Worm (Caenorhabditis elegans) whole organism, young adult: ENCODE measurements around the gene C47A10.12.

Experiments
- B0035.1 ChIP-seq: sonication (generic microtip); optimal IDR thresholded peaks from 2 replicates; lab custom pipeline; 2016; ENCODE audit warnings: missing genetic modification characterization, mild to moderate bottlenecking, missing compliant biosample characterization, missing genotype, missing genetic modification reagents
- B0261.1 ChIP-seq: sonication (generic microtip); optimal IDR thresholded peaks from 2 replicates; lab custom pipeline; 2016; ENCODE audit warnings: mild to moderate bottlenecking, missing genetic modification characterization, moderate library complexity, missing compliant biosample characterization
- C17E4.6 ChIP-seq: fragments of 200-800 bp; sonication (Bioruptor generic); IDR thresholded peaks from 2 replicates; pipeline ENCODE4 v1.3.6; 2022; ENCODE audit warnings: missing genetic modification reagents, missing genetic modification characterization, missing compliant biosample characterization
- F23B12.7 ChIP-seq: sonication (generic microtip); optimal IDR thresholded peaks from 2 replicates; lab custom pipeline; 2017; ENCODE audit warnings: missing genetic modification characterization, mild to moderate bottlenecking, missing compliant biosample characterization, antibody characterized with exemption, moderate library complexity; ENCODE audit not compliant: insufficient read depth
- F49E8.2 ChIP-seq: sonication (generic microtip); optimal IDR thresholded peaks from 3 replicates; lab custom pipeline; 2017; ENCODE audit warnings: missing genetic modification characterization, mild to moderate bottlenecking, missing compliant biosample characterization, antibody characterized with exemption, moderate library complexity; ENCODE audit not compliant: insufficient read depth
- Y53F4B.3 ChIP-seq: fragments of 200-800 bp; sonication (Bioruptor generic); IDR thresholded peaks from 2 replicates; pipeline ENCODE4 v1.3.6; 2022; ENCODE audit warnings: missing genetic modification reagents, missing genetic modification characterization, missing compliant biosample characterization
- ZK185.1 ChIP-seq: sonication (generic microtip); optimal IDR thresholded peaks from 2 replicates; lab custom pipeline; 2016; ENCODE audit warnings: mild to moderate bottlenecking, missing genetic modification characterization, missing compliant biosample characterization; ENCODE audit not compliant: poor library complexity, severe bottlenecking
- akir-1 ChIP-seq: fragments of 200-800 bp; sonication (Bioruptor generic); optimal IDR thresholded peaks from 2 replicates; lab custom pipeline; 2018; ENCODE audit warnings: mild to moderate bottlenecking, missing genetic modification characterization, moderate library complexity, missing compliant biosample characterization
- aptf-2 ChIP-seq: fragments of 200-800 bp; sonication (Bioruptor generic); conservative IDR thresholded peaks from 2 replicates; pipeline ENCODE4 v1.3.6; 2022; ENCODE audit warnings: missing genetic modification reagents, missing genetic modification characterization, missing compliant biosample characterization
- ceh-91 ChIP-seq: fragments of 200-800 bp; sonication (Bioruptor generic); IDR thresholded peaks from 2 replicates; pipeline ENCODE4 v1.3.6; 2022; ENCODE audit warnings: missing genetic modification reagents, missing genetic modification characterization, missing compliant biosample characterization
- dpff-1 ChIP-seq: sonication (generic microtip); optimal IDR thresholded peaks from 2 replicates; lab custom pipeline; 2017; ENCODE audit warnings: mild to moderate bottlenecking, missing genetic modification characterization, missing compliant biosample characterization
- him-1 ChIP-seq: sonication (generic microtip); optimal IDR thresholded peaks from 2 replicates; lab custom pipeline; 2016; ENCODE audit warnings: missing genotype, missing genetic modification reagents, missing genetic modification characterization, missing compliant biosample characterization
- lin-26 ChIP-seq: fragments of 200-800 bp; sonication (Bioruptor generic); IDR thresholded peaks from 2 replicates; pipeline ENCODE4 v1.3.6; 2022; ENCODE audit warnings: missing genetic modification reagents, missing genetic modification characterization, missing compliant biosample characterization
- lin-35 ChIP-seq, 3 experiments: fragments of 150-350 bp in 2 of 3; sonication (generic microtip) in 1 of 3; optimal IDR thresholded peaks; 2 replicates each; lab custom pipeline; 2014 to 2018; ENCODE audit warnings: missing biosample characterization in 3 of 3, missing genetic modification characterization in 3 of 3, missing genetic modification reagents in 3 of 3
- mel-28 ChIP-seq: sonication (generic microtip); optimal IDR thresholded peaks from 2 replicates; lab custom pipeline; 2016; ENCODE audit warnings: borderline replicate concordance, mild to moderate bottlenecking, missing genetic modification characterization, missing compliant biosample characterization
- nhr-80 ChIP-seq: sonication (generic microtip); optimal IDR thresholded peaks from 2 replicates; lab custom pipeline; 2016; ENCODE audit warnings: missing genetic modification characterization, missing compliant biosample characterization
- rpc-1 ChIP-seq, 2 experiments: fragments of 150-350 bp in 1 of 2; sonication (generic microtip) in 1 of 2; optimal IDR thresholded peaks; 2 replicates each; lab custom pipeline; 2014 to 2018; ENCODE audit warnings: missing biosample characterization in 1 of 2, missing genetic modification characterization in 1 of 2, missing genetic modification reagents in 1 of 2, missing genotype in 1 of 2
- tbp1 ChIP-seq: fragments of 200-800 bp; sonication (Bioruptor generic); optimal IDR thresholded peaks from 2 replicates; lab custom pipeline; 2018; ENCODE audit warnings: mild to moderate bottlenecking, missing genetic modification characterization, missing compliant biosample characterization
- tbx-9 ChIP-seq: sonication (generic microtip); optimal IDR thresholded peaks from 2 replicates; lab custom pipeline; 2016; ENCODE audit warnings: borderline replicate concordance, missing genetic modification characterization, inconsistent platforms, missing compliant biosample characterization
- ztf-25 ChIP-seq: fragments of 200-800 bp; sonication (Bioruptor generic); IDR thresholded peaks from 2 replicates; pipeline ENCODE4 v1.3.6; 2022; ENCODE audit warnings: missing genetic modification reagents, missing genetic modification characterization, missing compliant biosample characterization
- ztf-3 ChIP-seq: fragments of 200-800 bp; sonication (Bioruptor generic); optimal IDR thresholded peaks from 2 replicates; lab custom pipeline; 2018; ENCODE audit warnings: mild to moderate bottlenecking, missing genetic modification characterization, missing compliant biosample characterization

The C47A10.12 gene

ce11 chrV:17824610-17825009, 46.9 kb downstream of the C47A10.12 start, which contains the start of gene srh-301:
TSS of gene srh-301 (plus strand) at chrV:17824910.
- no peak for TF ChIP-seq ceh-91 (GFP tag; lab: Robert Waterston, UW)
- no peak for TF ChIP-seq F49E8.2 (tag; lab: Kevin White, UChicago)
- no peak for TF ChIP-seq lin-35 (GFP tag; optimal IDR thresholded peaks at IDR 0.05; lab: Kevin White, UChicago)
- no peak for TF ChIP-seq nhr-80
- TF ChIP-seq him-1 (tag; lab: Kevin White, UChicago): no peak
- TF ChIP-seq F23B12.7 (tag; lab: Kevin White, UChicago): no peak
- TF ChIP-seq ztf-25 (GFP tag; lab: Robert Waterston, UW): no peak
- no peak for TF ChIP-seq tbx-9
- TF ChIP-seq, all 124 proteins: peak for 0

DNA sequence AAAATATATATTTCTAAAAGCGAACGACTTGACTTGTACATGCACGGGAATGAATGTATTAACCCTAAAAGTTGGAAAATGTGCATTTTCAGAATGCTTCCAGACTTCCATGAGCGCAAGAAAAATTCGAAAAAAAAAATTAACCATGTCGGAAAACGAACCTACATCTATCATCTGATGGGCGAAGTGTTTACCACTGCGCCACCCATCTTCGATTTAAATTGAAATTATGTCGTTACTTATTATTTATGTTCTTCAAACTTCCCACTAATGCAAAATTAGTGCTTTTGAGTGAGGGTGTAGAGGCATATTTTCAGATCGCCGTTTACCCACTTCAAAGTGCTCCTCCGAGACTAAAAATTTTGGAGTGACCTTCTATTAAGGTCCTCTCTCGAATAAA, 48.6 kb downstream of the C47A10.12 start:
- TF ChIP-seq rpc-1 (optimal IDR thresholded peaks at IDR 0.05; lab: Kevin White, UChicago) (peak; percentile 39), rpc-1 (tag; optimal IDR thresholded peaks at IDR 0.05; lab: Kevin White, UChicago) (peak; percentile 68), B0261.1 (tag; lab: Kevin White, UChicago) (peak; percentile 47), lin-26 (GFP tag; lab: Robert Waterston, UW) (peak; percentile 57; the same call in 1 of the 2 replicates), tbp1 (GFP tag; lab: Kevin White, UChicago) (peak; percentile 83)

- TF ChIP-seq aptf-2 (GFP tag; lab: Robert Waterston, UW) (no peak), ZK185.1 (tag; lab: Kevin White, UChicago) (no peak), Y53F4B.3 (GFP tag; lab: Robert Waterston, UW) (no peak), akir-1 (no peak), B0035.1 (tag; lab: Kevin White, UChicago) (no peak), dpff-1 (tag; lab: Kevin White, UChicago) (no peak), ztf-3 (GFP tag; lab: Kevin White, UChicago) (no peak), C17E4.6 (no peak), mel-28 (tag; lab: Kevin White, UChicago) (no peak)
Observed at ce11 chrV:17828310-17828709, 50.6 kb downstream of the C47A10.12 start, which contains the start of gene srh-304. TSS of gene srh-304 (plus strand) at chrV:17828610.
